Fruit fly (Drosophila melanogaster): ENCODE results near the gene CG15201.

DNA sequence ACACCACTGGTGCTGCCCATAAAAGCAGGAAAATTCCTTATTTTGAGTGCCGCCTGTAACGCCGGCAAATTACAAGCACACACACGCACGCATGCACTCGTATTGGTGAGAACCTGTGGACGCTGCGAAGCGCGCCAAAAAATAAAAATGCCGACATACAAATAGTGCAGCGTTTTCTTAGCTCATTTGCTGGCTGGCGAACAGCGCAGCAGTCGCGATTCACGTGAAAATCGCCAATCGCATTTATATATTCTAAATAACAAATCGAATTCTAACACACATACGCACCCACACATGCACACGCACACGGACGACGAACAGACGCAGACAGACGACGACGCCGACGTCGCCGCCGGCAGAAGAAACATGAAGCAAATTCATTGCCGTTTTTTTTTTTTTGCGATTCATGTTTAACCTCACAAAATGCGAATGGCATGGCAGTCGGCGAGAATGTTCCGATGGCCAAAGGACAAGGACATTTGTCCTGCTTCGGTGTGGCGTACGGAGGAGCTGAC, 3.7 kb downstream of the CG15201 start:
- TF ChIP-seq ey (GFP tag; optimal IDR thresholded peaks at IDR 0.05) (no peak), pan (optimal IDR thresholded peaks at IDR 0.05) (no peak), OdsH (GFP tag; optimal IDR thresholded peaks at IDR 0.05) (no peak), Hr78 (GFP tag; optimal IDR thresholded peaks at IDR 0.05) (no peak), brk (GFP tag; optimal IDR thresholded peaks at IDR 0.05) (no peak), psq (GFP tag; optimal IDR thresholded peaks at IDR 0.05) (no peak), Vsx2 (GFP tag; optimal IDR thresholded peaks at IDR 0.05; ENCODE audit: partially characterized antibody) (no peak), Jra (GFP tag; optimal IDR thresholded peaks at IDR 0.05) (no peak)
